Fruit fly (Drosophila melanogaster) whole organism, adult: Measurements from ENCODE around the gene CG18745.

ENCODE experiments used
- CG11617 ChIP-seq: fragments of 200-800 bp; sonication (Bioruptor generic); optimal IDR thresholded peaks from 2 replicates; lab custom pipeline; 2017; ENCODE audit warnings: mild to moderate bottlenecking, missing biosample characterization, missing genetic modification reagents, missing genetic modification characterization
- CG12768 ChIP-seq: fragments of 200-800 bp; sonication (Bioruptor generic); optimal IDR thresholded peaks from 2 replicates; lab custom pipeline; 2017; ENCODE audit warnings: missing biosample characterization, missing genetic modification characterization, mild to moderate bottlenecking, moderate library complexity, missing genetic modification reagents
- CG14711 ChIP-seq: fragments of 200-800 bp; sonication (Bioruptor generic); optimal IDR thresholded peaks from 2 replicates; lab custom pipeline; 2018; ENCODE audit warnings: missing biosample characterization, mild to moderate bottlenecking, missing genetic modification characterization, moderate library complexity
- CG1620 ChIP-seq: fragments of 200-800 bp; sonication (Bioruptor generic); optimal IDR thresholded peaks from 2 replicates; lab custom pipeline; 2016; ENCODE audit warnings: missing biosample characterization, missing genetic modification characterization
- CG33017 ChIP-seq: fragments of 200-800 bp; sonication (Bioruptor generic); optimal IDR thresholded peaks from 2 replicates; lab custom pipeline; 2018; ENCODE audit warnings: missing biosample characterization, mild to moderate bottlenecking, missing genetic modification characterization, moderate library complexity
- CG5204 ChIP-seq: fragments of 200-800 bp; sonication (Bioruptor generic); optimal IDR thresholded peaks from 2 replicates; lab custom pipeline; 2016; ENCODE audit warnings: missing biosample characterization, missing genetic modification characterization
- CG7045 ChIP-seq: fragments of 200-800 bp; sonication (Bioruptor generic); optimal IDR thresholded peaks from 2 replicates; lab custom pipeline; 2017; ENCODE audit warnings: missing biosample characterization, mild to moderate bottlenecking, missing genetic modification characterization
- CG7101 ChIP-seq: fragments of 200-800 bp; sonication (Bioruptor generic); optimal IDR thresholded peaks from 2 replicates; lab custom pipeline; 2018; ENCODE audit warnings: missing biosample characterization, mild to moderate bottlenecking, missing genetic modification characterization, moderate library complexity
- Clk ChIP-seq: fragments of 200-800 bp; sonication (Bioruptor generic); optimal IDR thresholded peaks from 2 replicates; lab custom pipeline; 2017; ENCODE audit warnings: missing biosample characterization, missing genetic modification characterization
- Crg-1 ChIP-seq: fragments of 200-800 bp; sonication (Bioruptor generic); optimal IDR thresholded peaks from 2 replicates; lab custom pipeline; 2016; ENCODE audit warnings: missing biosample characterization, missing genetic modification characterization
- Hr96 ChIP-seq: fragments of 200-800 bp; sonication (Bioruptor generic); optimal IDR thresholded peaks from 2 replicates; lab custom pipeline; 2016; ENCODE audit warnings: missing biosample characterization, missing genetic modification characterization
- Mnt ChIP-seq: fragments of 200-800 bp; sonication (Bioruptor generic); optimal IDR thresholded peaks from 2 replicates; lab custom pipeline; 2016; ENCODE audit warnings: missing biosample characterization, mild to moderate bottlenecking, missing genetic modification characterization
- bab1 ChIP-seq: fragments of 200-800 bp; sonication (Bioruptor generic); optimal IDR thresholded peaks from 3 replicates; lab custom pipeline; 2019; ENCODE audit warnings: missing biosample characterization, mild to moderate bottlenecking, missing genetic modification characterization, moderate library complexity
- cic ChIP-seq: fragments of 200-800 bp; sonication (Bioruptor generic); optimal IDR thresholded peaks from 2 replicates; lab custom pipeline; 2017; ENCODE audit warnings: missing biosample characterization, mild to moderate bottlenecking, missing genetic modification characterization, moderate library complexity
- cnc ChIP-seq, 2 experiments: fragments of >200 bp; optimal IDR thresholded peaks; 2 replicates each; lab custom pipeline; 2017
- kay ChIP-seq: fragments of 200-800 bp; sonication (Bioruptor generic); peaks from one replicate; lab custom pipeline; 2016; ENCODE audit warnings: missing biosample characterization, missing genetic modification characterization, borderline replicate concordance
- ovo ChIP-seq: fragments of 200-800 bp; sonication (Bioruptor generic); optimal IDR thresholded peaks from 2 replicates; lab custom pipeline; 2016; ENCODE audit warnings: missing biosample characterization, missing genetic modification characterization
- pad ChIP-seq: fragments of 200-800 bp; sonication (Bioruptor generic); optimal IDR thresholded peaks from 3 replicates; lab custom pipeline; 2017; ENCODE audit warnings: missing biosample characterization, missing genetic modification characterization, mild to moderate bottlenecking, moderate library complexity, missing genetic modification reagents
- tj ChIP-seq: fragments of 200-800 bp; sonication (Bioruptor generic); optimal IDR thresholded peaks from 3 replicates; lab custom pipeline; 2017; ENCODE audit warnings: missing biosample characterization, mild to moderate bottlenecking, missing genetic modification characterization, moderate library complexity
- toe ChIP-seq: fragments of 200-800 bp; sonication (Bioruptor generic); optimal IDR thresholded peaks from 2 replicates; lab custom pipeline; 2016; ENCODE audit warnings: missing biosample characterization, missing genetic modification characterization

The CG18745 gene

DNA sequence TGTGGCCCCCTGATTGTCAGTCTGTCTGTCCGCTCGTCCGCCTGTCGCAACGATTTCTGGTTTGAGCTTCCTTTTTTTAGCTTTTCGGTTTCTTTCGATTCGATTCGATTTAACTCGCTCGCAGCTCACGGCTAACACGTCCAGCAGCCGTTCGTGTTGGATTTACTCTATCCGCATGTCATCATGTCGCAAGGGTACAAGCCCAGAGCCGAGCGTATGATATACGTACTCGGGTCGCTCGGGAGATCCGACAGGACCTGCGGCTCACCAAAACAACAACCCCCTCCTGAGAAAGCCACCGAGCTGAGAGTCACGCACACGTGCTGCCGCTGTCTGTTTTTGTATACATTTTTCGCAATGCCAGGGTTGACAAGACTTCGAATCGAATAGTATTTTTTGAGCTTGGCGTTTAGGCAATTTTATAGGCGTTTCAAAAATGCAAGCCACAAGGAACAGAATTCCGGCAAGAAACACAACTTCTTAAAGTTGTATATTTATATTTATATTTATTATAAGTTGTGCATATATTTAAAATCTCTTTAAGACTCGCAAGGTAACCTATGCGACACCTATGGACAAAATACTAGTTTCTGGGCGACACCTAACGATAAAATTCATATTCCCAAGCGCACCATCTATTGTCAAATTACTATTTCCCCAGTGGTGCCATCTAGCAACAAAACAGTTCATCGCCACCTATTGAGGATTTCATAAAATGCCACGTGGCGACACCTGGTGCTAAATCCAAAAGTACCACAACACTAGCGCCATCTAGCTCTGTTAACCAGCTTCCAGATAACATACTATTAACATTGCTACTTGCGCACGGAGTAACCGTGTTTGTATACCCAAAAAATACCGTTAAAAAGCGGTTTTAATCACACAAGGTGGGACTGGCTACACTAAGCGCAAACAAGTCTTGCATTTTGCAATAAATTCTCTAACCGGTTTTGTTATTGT, 24.0 kb upstream of the CG18745 start, which contains the start of the genes CG2993 and sgll:
Gene CG2993, minus strand, starts transcription at position 353 of the 960 bp plus-strand sequence.
Gene sgll, plus strand, starts transcription at position 871 of the 960 bp plus-strand sequence.
- TF ChIP-seq CG5204 (GFP tag; lab: Kevin White, UChicago) (peak; percentile 59), cnc (optimal IDR thresholded peaks at IDR 0.05; lab: Kevin White, UChicago) (no peak), kay (GFP tag; lab: Kevin White, UChicago) (no peak), ovo (GFP tag; lab: Kevin White, UChicago) (peak; percentile 97), Hr96 (peak; percentile 92), Crg-1 (GFP tag; lab: Kevin White, UChicago) (peak; percentile 88), Mnt (GFP tag; lab: Kevin White, UChicago) (peak; percentile 86), CG7045 (GFP tag; lab: Kevin White, UChicago) (peak; percentile 61), CG11617 (peak; percentile 12), pad (GFP tag; lab: Kevin White, UChicago) (peak; percentile 77), toe (GFP tag; lab: Kevin White, UChicago) (peak; percentile 85), CG1620 (peak; percentile 96), CG12768 (GFP tag; lab: Kevin White, UChicago) (peak; percentile 55), CG33017 (tag; lab: Kevin White, UChicago) (peak; percentile 39), tj (no peak), CG14711 (tag; lab: Kevin White, UChicago) (peak; percentile 54), Clk (GFP tag; lab: Kevin White, UChicago) (peak; percentile 20), bab1 (GFP tag; lab: Kevin White, UChicago) (peak; percentile 65), cic (peak; percentile 27), CG7101 (tag; lab: Kevin White, UChicago) (peak; percentile 78)

DNA sequence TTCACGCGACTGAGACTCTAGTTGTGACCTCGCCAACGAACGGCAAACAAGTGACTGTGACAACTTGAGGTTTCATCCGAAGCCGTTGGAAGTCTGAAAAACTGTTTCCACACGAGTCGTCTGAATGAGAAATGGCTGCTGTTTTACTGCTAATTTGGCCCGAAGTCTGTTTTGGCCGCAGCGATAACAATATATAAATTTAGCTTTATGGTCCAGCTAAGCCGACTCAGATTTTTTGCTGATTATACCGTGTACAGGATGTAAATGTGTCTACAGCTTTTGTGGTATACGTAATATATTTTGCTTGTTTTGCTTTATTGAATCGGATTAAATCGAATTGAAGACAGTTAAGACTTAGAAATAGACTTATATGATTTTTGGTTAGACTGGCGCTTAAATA, 18.4 kb upstream of the CG18745 start, which contains the start of gene CG18268:
Gene CG18268, minus strand, starts transcription at position 101 of the 400 bp plus-strand sequence.
- TF ChIP-seq CG7101 (tag; lab: Kevin White, UChicago): no peak
- TF ChIP-seq CG33017 (tag; lab: Kevin White, UChicago): no peak
- TF ChIP-seq CG7045 (GFP tag; lab: Kevin White, UChicago): peak; percentile 34
- peak; percentile 44 for TF ChIP-seq kay (GFP tag; lab: Kevin White, UChicago)
- TF ChIP-seq CG5204 (GFP tag; lab: Kevin White, UChicago): peak; percentile 22

DNA sequence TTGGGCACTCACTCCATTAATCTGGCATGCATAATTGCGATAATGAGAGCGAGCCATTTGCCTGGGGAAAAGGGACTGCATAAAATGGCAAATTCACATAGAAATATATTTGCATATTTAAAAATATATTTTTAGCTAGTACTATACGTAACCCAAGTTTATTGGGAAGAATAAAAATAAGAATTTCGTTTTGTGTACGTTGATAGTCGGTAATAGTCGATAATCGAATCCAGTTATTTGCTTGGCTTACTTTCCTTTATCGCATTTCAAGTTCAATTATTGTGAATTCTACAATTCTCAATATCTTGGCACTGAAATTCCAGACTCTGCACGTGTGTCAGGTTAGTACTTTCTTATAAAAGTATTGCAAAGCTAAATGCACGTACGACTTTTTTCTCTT, 16.8 kb upstream of the CG18745 start, which contains the start of gene CG3014:
Gene CG3014, minus strand, starts transcription at position 101 of the 400 bp plus-strand sequence.
- no peak for TF ChIP-seq pad (GFP tag; lab: Kevin White, UChicago)
- no peak for TF ChIP-seq Clk (GFP tag; lab: Kevin White, UChicago)
- TF ChIP-seq kay (GFP tag; lab: Kevin White, UChicago): no peak
- TF ChIP-seq Crg-1 (GFP tag; lab: Kevin White, UChicago): no peak
- no peak for TF ChIP-seq CG1620
- no peak for TF ChIP-seq Hr96

DNA sequence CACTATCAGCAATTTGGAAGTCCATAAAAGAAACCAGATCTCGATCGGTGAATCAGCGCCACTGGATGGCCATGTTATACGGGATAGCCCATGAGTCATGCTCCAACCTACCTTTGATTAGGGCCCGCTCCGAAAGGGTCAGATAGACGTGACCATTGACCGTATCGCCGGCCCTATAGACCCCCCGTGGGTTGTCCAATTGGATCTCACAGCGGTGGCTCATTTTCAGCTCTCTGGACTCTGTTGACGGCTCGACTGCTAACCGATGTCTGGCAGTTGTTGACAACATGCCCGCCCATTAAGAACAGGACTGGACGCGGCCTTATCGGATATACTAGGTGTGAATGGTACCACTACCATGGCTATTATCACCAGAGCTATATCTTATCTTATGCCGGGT, 12.6 kb upstream of the CG18745 start, which contains the start of gene CG18744:
Gene CG18744, minus strand, starts transcription at position 247 of the 400 bp plus-strand sequence.
- TF ChIP-seq cic: peak; percentile 81
- TF ChIP-seq Mnt (GFP tag; lab: Kevin White, UChicago): peak; percentile 53
- TF ChIP-seq CG5204 (GFP tag; lab: Kevin White, UChicago): no peak
- peak; percentile 9 for TF ChIP-seq CG12768 (GFP tag; lab: Kevin White, UChicago)

DNA sequence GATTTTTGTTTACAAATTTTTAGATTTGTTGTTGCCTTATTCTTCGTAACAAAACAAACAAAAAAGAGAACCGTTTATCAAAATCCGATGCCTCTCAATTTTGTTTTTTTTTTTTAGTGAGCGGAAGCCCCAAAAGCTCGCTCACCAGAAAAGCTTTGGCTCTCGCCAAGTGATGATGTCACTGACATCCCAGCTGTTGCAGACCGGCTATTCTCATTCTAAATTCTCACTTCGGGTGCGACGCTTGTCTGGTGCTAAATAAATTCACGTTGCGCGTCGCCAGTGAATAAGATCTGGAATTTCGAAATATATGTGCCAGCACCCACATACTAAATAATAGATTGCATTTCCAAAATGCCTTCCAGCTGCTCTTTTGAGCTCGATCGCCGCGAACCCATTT, 7.9 kb upstream of the CG18745 start, which contains the start of gene CG2641:
Gene CG2641, plus strand, starts transcription at position 215 of the 400 bp plus-strand sequence.
- no peak for TF ChIP-seq CG1620
- peak; percentile 19 for TF ChIP-seq CG5204 (GFP tag; lab: Kevin White, UChicago)
- no peak for TF ChIP-seq cnc (optimal IDR thresholded peaks at IDR 0.05; lab: Kevin White, UChicago)
- peak; percentile 45 for TF ChIP-seq toe (GFP tag; lab: Kevin White, UChicago)
- TF ChIP-seq Crg-1 (GFP tag; lab: Kevin White, UChicago): no peak
- peak; percentile 85 for TF ChIP-seq CG33017 (tag; lab: Kevin White, UChicago)
- TF ChIP-seq bab1 (GFP tag; lab: Kevin White, UChicago): peak; percentile 21
- no peak for TF ChIP-seq CG14711 (tag; lab: Kevin White, UChicago)
- TF ChIP-seq Clk (GFP tag; lab: Kevin White, UChicago): no peak
- peak; percentile 26 for TF ChIP-seq Mnt (GFP tag; lab: Kevin White, UChicago)
- peak; percentile 36 for TF ChIP-seq ovo (GFP tag; lab: Kevin White, UChicago)
- TF ChIP-seq pad (GFP tag; lab: Kevin White, UChicago): no peak
- peak; percentile 31 for TF ChIP-seq Hr96
- peak; percentile 98 for TF ChIP-seq kay (GFP tag; lab: Kevin White, UChicago)
- peak; percentile 73 for TF ChIP-seq CG7045 (GFP tag; lab: Kevin White, UChicago)
- TF ChIP-seq tj: peak; percentile 62
- TF ChIP-seq CG11617: peak; percentile 73
- TF ChIP-seq CG7101 (tag; lab: Kevin White, UChicago): peak; percentile 48
- TF ChIP-seq CG12768 (GFP tag; lab: Kevin White, UChicago): peak; percentile 78
- peak; percentile 81 for TF ChIP-seq cic
